Fruit fly (Drosophila melanogaster) whole organism, embryonic: ENCODE data around the gene Crtc.

Experiments used
- Ada2b ChIP-seq: fragments of 200-800 bp; sonication (Bioruptor generic); IDR thresholded peaks from 2 replicates; pipeline ENCODE4 v1.3.6; 2022; ENCODE audit warnings: missing biosample characterization, missing genetic modification characterization
- Asciz ChIP-seq: fragments of 200-800 bp; sonication (Bioruptor generic); optimal IDR thresholded peaks from 2 replicates; lab custom pipeline; 2017; ENCODE audit warnings: missing biosample characterization, mild to moderate bottlenecking, missing genetic modification characterization, missing genetic modification reagents
- CG10979 ChIP-seq: fragments of 200-800 bp; sonication (Bioruptor generic); optimal IDR thresholded peaks from 2 replicates; lab custom pipeline; 2018; ENCODE audit warnings: missing biosample characterization, mild to moderate bottlenecking, missing genetic modification characterization, moderate library complexity
- CG12769 ChIP-seq: fragments of 200-800 bp; sonication (Bioruptor generic); optimal IDR thresholded peaks from 2 replicates; lab custom pipeline; 2019; ENCODE audit warnings: missing biosample characterization, mild to moderate bottlenecking, missing genetic modification characterization, moderate library complexity
- CG15073 ChIP-seq: fragments of 200-800 bp; sonication (Bioruptor generic); optimal IDR thresholded peaks from 2 replicates; lab custom pipeline; 2016; ENCODE audit warnings: missing biosample characterization, missing genetic modification characterization
- CG15269 ChIP-seq: fragments of 200-800 bp; sonication (Bioruptor generic); optimal IDR thresholded peaks from 2 replicates; lab custom pipeline; 2018; ENCODE audit warnings: missing biosample characterization, mild to moderate bottlenecking, missing genetic modification characterization, moderate library complexity
- CG17385 ChIP-seq: fragments of 200-800 bp; sonication (Bioruptor generic); optimal IDR thresholded peaks from 3 replicates; lab custom pipeline; 2018; ENCODE audit warnings: missing biosample characterization, mild to moderate bottlenecking, missing genetic modification characterization
- CG17612 ChIP-seq: fragments of 200-800 bp; sonication (Bioruptor generic); IDR thresholded peaks from 2 replicates; pipeline ENCODE4 v1.3.6; 2022; ENCODE audit warnings: missing biosample characterization, missing genetic modification characterization
- CG30020 ChIP-seq: fragments of 200-800 bp; optimal IDR thresholded peaks from 2 replicates; lab custom pipeline; 2019; ENCODE audit warnings: missing biosample characterization, mild to moderate bottlenecking, missing genetic modification characterization, moderate library complexity
- CG31388 ChIP-seq: fragments of 200-800 bp; sonication (Bioruptor generic); optimal IDR thresholded peaks from 2 replicates; lab custom pipeline; 2016; ENCODE audit warnings: missing biosample characterization, missing genetic modification characterization
- CG34224 ChIP-seq: fragments of 200-800 bp; sonication (Bioruptor generic); IDR thresholded peaks from 3 replicates; pipeline ENCODE4 v1.3.6; 2022; ENCODE audit warnings: missing biosample characterization, missing genetic modification characterization; ENCODE audit not compliant: partially characterized antibody
- CG3726 ChIP-seq: fragments of 200-800 bp; sonication (Bioruptor generic); IDR thresholded peaks from 3 replicates; pipeline ENCODE4, ENCODE4 v1.3.6; 2022; ENCODE audit warnings: missing biosample characterization, missing genetic modification characterization
- CG4820 ChIP-seq: fragments of 200-800 bp; sonication (Bioruptor generic); optimal IDR thresholded peaks from 3 replicates; lab custom pipeline; 2016; ENCODE audit warnings: missing biosample characterization, missing genetic modification characterization
- CG7357 ChIP-seq: fragments of 200-800 bp; sonication (Bioruptor generic); IDR thresholded peaks from 3 replicates; pipeline ENCODE4 v1.3.6; 2022; ENCODE audit warnings: missing biosample characterization, missing genetic modification characterization
- CG9727 ChIP-seq: fragments of 200-800 bp; sonication (Bioruptor generic); optimal IDR thresholded peaks from 3 replicates; lab custom pipeline; 2017; ENCODE audit warnings: missing biosample characterization, mild to moderate bottlenecking, missing genetic modification characterization
- CG9797 ChIP-seq: fragments of 200-800 bp; sonication (Bioruptor generic); optimal IDR thresholded peaks from 3 replicates; lab custom pipeline; 2018; ENCODE audit warnings: missing biosample characterization, mild to moderate bottlenecking, missing genetic modification characterization
- CG9932 ChIP-seq: fragments of 200-800 bp; sonication (Bioruptor generic); IDR thresholded peaks from 2 replicates; pipeline ENCODE4 v1.3.6; 2022; ENCODE audit warnings: missing biosample characterization, missing genetic modification characterization
- Dfd ChIP-seq, 2 experiments: fragments of >200 bp; optimal IDR thresholded peaks; 2 replicates each; lab custom pipeline; 2017; ENCODE audit warnings: missing biosample characterization in 2 of 2, missing genetic modification characterization in 2 of 2
- HLH54F ChIP-seq: fragments of 200-800 bp; sonication (Bioruptor generic); optimal IDR thresholded peaks from 3 replicates; lab custom pipeline; 2016; ENCODE audit warnings: missing biosample characterization, missing genetic modification characterization
- HmgD ChIP-seq: fragments of 200-800 bp; sonication (Bioruptor generic); optimal IDR thresholded peaks from 3 replicates; lab custom pipeline; 2016; ENCODE audit warnings: missing biosample characterization, missing genetic modification characterization
- Hr51 ChIP-seq, 2 experiments: fragments of 200-800 bp; sonication (Bioruptor generic); optimal IDR thresholded peaks; 2 replicates in 1 of 2; 3 replicates in 1 of 2; lab custom pipeline; 2016 to 2018; ENCODE audit warnings: missing biosample characterization in 2 of 2, missing genetic modification characterization in 2 of 2, mild to moderate bottlenecking in 1 of 2, moderate library complexity in 1 of 2
- Lpt ChIP-seq: fragments of >200 bp; optimal IDR thresholded peaks from 2 replicates; lab custom pipeline; 2018; ENCODE audit warnings: missing biosample characterization, missing genetic modification characterization
- MESR4 ChIP-seq: fragments of 200-800 bp; sonication (Bioruptor generic); optimal IDR thresholded peaks from 2 replicates; lab custom pipeline; 2018; ENCODE audit warnings: missing biosample characterization, mild to moderate bottlenecking, missing genetic modification characterization, moderate library complexity
- Med ChIP-seq: fragments of 200-800 bp; sonication (Bioruptor generic); peaks from one replicate; lab custom pipeline; 2016; ENCODE audit warnings: missing biosample characterization, missing genetic modification characterization, mild to moderate bottlenecking, inconsistent platforms, moderate library complexity
- Meics ChIP-seq: fragments of 200-800 bp; sonication (Bioruptor generic); optimal IDR thresholded peaks from 2 replicates; lab custom pipeline; 2017; ENCODE audit warnings: missing biosample characterization, mild to moderate bottlenecking, missing genetic modification characterization
- Neu2 ChIP-seq: fragments of 200-800 bp; sonication (Bioruptor generic); optimal IDR thresholded peaks from 3 replicates; lab custom pipeline; 2016; ENCODE audit warnings: missing biosample characterization, missing genetic modification characterization, borderline replicate concordance
- Oaz ChIP-seq: fragments of 200-800 bp; sonication (Bioruptor generic); IDR thresholded peaks from 2 replicates; pipeline ENCODE4 v1.3.6; 2022; ENCODE audit warnings: missing biosample characterization, missing genetic modification characterization
- Oli ChIP-seq: fragments of 200-800 bp; sonication (Bioruptor generic); optimal IDR thresholded peaks from 2 replicates; lab custom pipeline; 2018; ENCODE audit warnings: missing biosample characterization, mild to moderate bottlenecking, missing genetic modification characterization, moderate library complexity
- TFAM ChIP-seq: fragments of 200-800 bp; sonication (Bioruptor generic); optimal IDR thresholded peaks from 2 replicates; lab custom pipeline; 2017; ENCODE audit warnings: missing biosample characterization, missing genetic modification characterization, inconsistent platforms
- Tbp ChIP-seq: fragments of >200 bp; optimal IDR thresholded peaks from 2 replicates; lab custom pipeline; 2018; ENCODE audit warnings: missing biosample characterization, missing genetic modification characterization
- bowl ChIP-seq: fragments of 200-800 bp; sonication (Bioruptor generic); IDR thresholded peaks from 2 replicates; pipeline ENCODE4 v1.3.6; 2022; ENCODE audit warnings: missing biosample characterization, missing genetic modification characterization
- cad ChIP-seq: fragments of >200 bp; optimal IDR thresholded peaks from 2 replicates; lab custom pipeline; 2017; ENCODE audit warnings: missing biosample characterization, missing genetic modification characterization
- crol ChIP-seq: fragments of 200-800 bp; sonication (Bioruptor generic); IDR thresholded peaks from 2 replicates; pipeline ENCODE4 v1.3.6; 2022; ENCODE audit warnings: missing biosample characterization, missing genetic modification characterization
- da ChIP-seq: fragments of 200-800 bp; sonication (Bioruptor generic); optimal IDR thresholded peaks from 2 replicates; lab custom pipeline; 2016; ENCODE audit warnings: missing biosample characterization, missing genetic modification characterization
- dysf ChIP-seq: fragments of 200-800 bp; sonication (Bioruptor generic); IDR thresholded peaks from 3 replicates; pipeline ENCODE4 v1.3.6; 2022; ENCODE audit warnings: missing biosample characterization, missing genetic modification characterization
- eyg ChIP-seq: fragments of 200-800 bp; sonication (Bioruptor generic); optimal IDR thresholded peaks from 3 replicates; lab custom pipeline; 2016; ENCODE audit warnings: missing biosample characterization, missing genetic modification characterization
- gem ChIP-seq: fragments of 200-800 bp; sonication (Bioruptor generic); optimal IDR thresholded peaks from 2 replicates; lab custom pipeline; 2019; ENCODE audit warnings: missing biosample characterization, mild to moderate bottlenecking, missing genetic modification characterization, moderate library complexity
- grau ChIP-seq: fragments of 200-800 bp; optimal IDR thresholded peaks from 3 replicates; lab custom pipeline; 2019; ENCODE audit warnings: missing biosample characterization, mild to moderate bottlenecking, missing genetic modification characterization, moderate library complexity
- hb ChIP-seq: fragments of 200-800 bp; sonication (Bioruptor generic); IDR thresholded peaks from 3 replicates; pipeline ENCODE4 v1.3.6; 2022; ENCODE audit warnings: missing biosample characterization, missing genetic modification characterization; ENCODE audit not compliant: partially characterized antibody
- hbn ChIP-seq: fragments of 200-800 bp; sonication (Bioruptor generic); IDR thresholded peaks from 2 replicates; pipeline ENCODE4 v1.3.6; 2022; ENCODE audit warnings: missing biosample characterization, missing genetic modification characterization; ENCODE audit not compliant: partially characterized antibody
- ind ChIP-seq: fragments of 200-800 bp; sonication (Bioruptor generic); optimal IDR thresholded peaks from 3 replicates; lab custom pipeline; 2016; ENCODE audit warnings: missing biosample characterization, missing genetic modification characterization
- ken ChIP-seq: fragments of 200-800 bp; sonication (Bioruptor generic); IDR thresholded peaks from 3 replicates; pipeline ENCODE4 v1.3.6; 2022; ENCODE audit warnings: missing biosample characterization, missing genetic modification characterization
- phol ChIP-seq: fragments of 200-800 bp; sonication (Bioruptor generic); optimal IDR thresholded peaks from 3 replicates; lab custom pipeline; 2018; ENCODE audit warnings: missing biosample characterization, mild to moderate bottlenecking, missing genetic modification characterization, moderate library complexity
- pita ChIP-seq: fragments of 200-800 bp; sonication (Bioruptor generic); optimal IDR thresholded peaks from 2 replicates; lab custom pipeline; 2017; ENCODE audit warnings: missing biosample characterization, mild to moderate bottlenecking, missing genetic modification characterization
- run ChIP-seq: fragments of 200-800 bp; sonication (Bioruptor generic); optimal IDR thresholded peaks from 3 replicates; lab custom pipeline; 2018; ENCODE audit warnings: missing biosample characterization, mild to moderate bottlenecking, missing genetic modification characterization
- salm ChIP-seq: fragments of 200-800 bp; sonication (Bioruptor generic); optimal IDR thresholded peaks from 2 replicates; lab custom pipeline; 2018; ENCODE audit warnings: missing biosample characterization, mild to moderate bottlenecking, missing genetic modification characterization
- sima ChIP-seq: fragments of 200-800 bp; sonication (Bioruptor generic); optimal IDR thresholded peaks from 2 replicates; lab custom pipeline; 2016; ENCODE audit warnings: missing biosample characterization, missing genetic modification characterization
- sna ChIP-seq: fragments of 200-800 bp; sonication (Bioruptor generic); IDR thresholded peaks from 2 replicates; pipeline ENCODE4 v1.3.6; 2022; ENCODE audit warnings: missing biosample characterization, missing genetic modification characterization; ENCODE audit not compliant: partially characterized antibody
- sqz ChIP-seq: fragments of 200-800 bp; sonication (Bioruptor generic); optimal IDR thresholded peaks from 3 replicates; lab custom pipeline; 2018; ENCODE audit warnings: missing biosample characterization, mild to moderate bottlenecking, missing genetic modification characterization
- tna ChIP-seq: fragments of 200-800 bp; sonication (Bioruptor generic); IDR thresholded peaks from 2 replicates; pipeline ENCODE4 v1.3.6; 2022; ENCODE audit warnings: missing biosample characterization, missing genetic modification characterization; ENCODE audit not compliant: partially characterized antibody
- zen ChIP-seq: fragments of 200-800 bp; sonication (Bioruptor generic); optimal IDR thresholded peaks from 3 replicates; lab custom pipeline; 2018; ENCODE audit warnings: missing biosample characterization, mild to moderate bottlenecking, missing genetic modification characterization, moderate library complexity

Gene Crtc

dm6 chr3L:17621451-17621946, 47.5 kb downstream of the Crtc start, which contains the start of the genes Vps60 and anchor (continued):
- TF ChIP-seq CG9797 = peak; percentile 95
- TF ChIP-seq ind (GFP tag; lab: Kevin White, UChicago) = peak; percentile 71
- TF ChIP-seq grau = peak; percentile 47
- peak; percentile 15 for TF ChIP-seq Neu2
- TF ChIP-seq da (GFP tag; lab: Kevin White, UChicago) = no peak
- no peak for TF ChIP-seq cad
- TF ChIP-seq Dfd (GFP tag; optimal IDR thresholded peaks at IDR 0.05; lab: Kevin White, UChicago) = no peak
- peak; percentile 94 for TF ChIP-seq Med (GFP tag; lab: Kevin White, UChicago)
- no peak for TF ChIP-seq CG34224
- TF ChIP-seq ken = peak; percentile 55; the same call in 1 of the 3 replicates
- peak; percentile 58 for TF ChIP-seq CG4820 (GFP tag; lab: Kevin White, UChicago)
- TF ChIP-seq Lpt (GFP tag; lab: Kevin White, UChicago) = no peak
- no peak for TF ChIP-seq tna (GFP tag; lab: Robert Waterston, UW)
- TF ChIP-seq zen = peak; percentile 44
- peak; percentile 35 for TF ChIP-seq CG12769
- no peak for TF ChIP-seq crol
- peak; percentile 3 for TF ChIP-seq Oli (tag; lab: Kevin White, UChicago)
- peak; percentile 68 for TF ChIP-seq phol
- no peak for TF ChIP-seq pita (GFP tag; lab: Kevin White, UChicago)
- no peak for TF ChIP-seq sima (GFP tag; lab: Kevin White, UChicago)
- peak; percentile 72 for TF ChIP-seq HLH54F
- TF ChIP-seq bowl = no peak
- peak; percentile 62 for TF ChIP-seq CG9932
- no peak for TF ChIP-seq run
- no peak for TF ChIP-seq CG3726 (GFP tag; lab: Robert Waterston, UW)
- TF ChIP-seq sna (GFP tag; lab: Robert Waterston, UW) = no peak
- TF ChIP-seq eyg (GFP tag; lab: Kevin White, UChicago) = peak; percentile 64
- TF ChIP-seq HmgD (GFP tag; lab: Kevin White, UChicago) = peak; percentile 69
- TF ChIP-seq CG31388 (GFP tag; lab: Kevin White, UChicago) = no peak
- peak; percentile 11; the same call in 1 of the 2 replicates for TF ChIP-seq Ada2b
- no peak for TF ChIP-seq hb (GFP tag; lab: Robert Waterston, UW)
- no peak for TF ChIP-seq Tbp
- TF ChIP-seq MESR4 = peak; percentile 78
- TF ChIP-seq CG7357 = no peak
- TF ChIP-seq hbn (GFP tag; lab: Robert Waterston, UW) = no peak
- no peak for TF ChIP-seq TFAM (GFP tag; lab: Kevin White, UChicago)
- TF ChIP-seq Meics = no peak
- TF ChIP-seq CG17612 (GFP tag; lab: Robert Waterston, UW) = no peak
- TF ChIP-seq CG10979 (tag; lab: Kevin White, UChicago) = peak; percentile 43
- TF ChIP-seq gem (tag; lab: Kevin White, UChicago) = peak; percentile 63
- TF ChIP-seq dysf = peak; percentile 34; the same call in 1 of the 3 replicates
- TF ChIP-seq CG9727 (GFP tag; lab: Kevin White, UChicago) = peak; percentile 42
- peak; percentile 41 for TF ChIP-seq CG15269
- peak; percentile 98 for TF ChIP-seq CG17385 (GFP tag; lab: Kevin White, UChicago)
- no peak for TF ChIP-seq sqz (GFP tag; lab: Kevin White, UChicago)
- peak; percentile 59 for TF ChIP-seq CG30020 (tag; lab: Kevin White, UChicago)
- no peak for TF ChIP-seq salm (tag; lab: Kevin White, UChicago)
- TF ChIP-seq Oaz (GFP tag; lab: Robert Waterston, UW) = no peak
- peak; percentile 13 for TF ChIP-seq Asciz
- peak; percentile 37 to 69 for TF ChIP-seq Hr51 (GFP tag; optimal IDR thresholded peaks at IDR 0.05; lab: Kevin White, UChicago)
- no peak for TF ChIP-seq CG15073 (GFP tag; lab: Kevin White, UChicago)
